Worm (Caenorhabditis elegans): ENCODE results near the gene C28H8.7.

Gene C28H8.7

ce11 chrIII:5886893-5887292, at the start of gene C28H8.7:
Gene C28H8.7 (minus strand): TSS chrIII:5886993.
- TF ChIP-seq mep-1 (tag; optimal IDR thresholded peaks at IDR 0.05) (no peak), nhr-12 (tag; optimal IDR thresholded peaks at IDR 0.05) (no peak), C16A3.4 (tag; optimal IDR thresholded peaks at IDR 0.05) (no peak), tbx-2 (tag; optimal IDR thresholded peaks at IDR 0.05) (no peak), unc-30 (tag; optimal IDR thresholded peaks at IDR 0.05) (no peak), egl-13 (tag; optimal IDR thresholded peaks at IDR 0.05) (no peak), hlh-4 (tag; optimal IDR thresholded peaks at IDR 0.05) (no peak), fos-1 (tag; optimal IDR thresholded peaks at IDR 0.05) (no peak), Y116A8C.19 (tag; optimal IDR thresholded peaks at IDR 0.05; ENCODE audit: borderline replicate concordance) (no peak), snu-23 (GFP tag; optimal IDR thresholded peaks at IDR 0.05) (no peak), sptf-1 (tag; optimal IDR thresholded peaks at IDR 0.05) (no peak)

- TF ChIP-seq mef-2 (tag; optimal IDR thresholded peaks at IDR 0.05) (no peak), nhr-28 (tag; optimal IDR thresholded peaks at IDR 0.05) (no peak), lin-14 (GFP tag; optimal IDR thresholded peaks at IDR 0.05) (peak; percentile 59), unc-62 (GFP tag; optimal IDR thresholded peaks at IDR 0.05) (no peak), nhr-85 (tag) (no peak), aly-2 (tag; optimal IDR thresholded peaks at IDR 0.05) (no peak), nhr-19 (GFP tag; conservative IDR thresholded peaks at IDR 0.05) (no peak), zag-1 (tag; optimal IDR thresholded peaks at IDR 0.05) (no peak), blmp-1 (tag; optimal IDR thresholded peaks at IDR 0.05) (peak; percentile 84), tbx-2 (tag; optimal IDR thresholded peaks at IDR 0.05) (no peak), rnt-1 (tag; optimal IDR thresholded peaks at IDR 0.05) (peak; percentile 7)
Observed at ce11 chrIII:5934138-5934658, 47.4 kb upstream of the C28H8.7 start.

ce11 chrIII:5932853-5933252, 46.1 kb upstream of the C28H8.7 start, which contains the start of gene zmp-1:
Gene zmp-1 (minus strand): TSS chrIII:5932953.
- TF ChIP-seq snpc-4 (tag; optimal IDR thresholded peaks at IDR 0.05) (no peak), elt-2 (tag; optimal IDR thresholded peaks at IDR 0.05) (no peak), lin-39 (tag; optimal IDR thresholded peaks at IDR 0.05) (no peak), dsc-1 (tag; optimal IDR thresholded peaks at IDR 0.05) (no peak), unc-130 (tag; optimal IDR thresholded peaks at IDR 0.05) (no peak), nhr-90 (tag; optimal IDR thresholded peaks at IDR 0.05; ENCODE audit: poor library complexity) (no peak), egl-27 (tag; optimal IDR thresholded peaks at IDR 0.05) (no peak), blmp-1 (tag; optimal IDR thresholded peaks at IDR 0.05) (no peak), nhr-19 (GFP tag; conservative IDR thresholded peaks at IDR 0.05) (no peak), xbp-1 (tag; optimal IDR thresholded peaks at IDR 0.05) (no peak), mef-2 (tag; optimal IDR thresholded peaks at IDR 0.05) (no peak), ceh-90 (tag; optimal IDR thresholded peaks at IDR 0.05) (no peak), hlh-17 (GFP tag; optimal IDR thresholded peaks at IDR 0.05; ENCODE audit: borderline replicate concordance) (no peak), nhr-12 (tag; optimal IDR thresholded peaks at IDR 0.05) (no peak), efl-1 (optimal IDR thresholded peaks at IDR 0.05) (no peak), efl-1 (GFP tag; optimal IDR thresholded peaks at IDR 0.05 in 1 of 2) (no peak)

ce11 chrIII:5931433-5931994, 44.7 kb upstream of the C28H8.7 start, which contains the start of gene EGAP1.5:
Gene EGAP1.5 (plus strand): TSS chrIII:5931721.
- TF ChIP-seq efl-1 (optimal IDR thresholded peaks at IDR 0.05) (peak in 1 of 2 experiments; percentile 3), efl-1 (GFP tag; optimal IDR thresholded peaks at IDR 0.05 in 1 of 2) (no peak), nhr-20 (tag; optimal IDR thresholded peaks at IDR 0.05) (peak; percentile 24), mdl-1 (tag; optimal IDR thresholded peaks at IDR 0.05) (no peak), rnt-1 (tag; optimal IDR thresholded peaks at IDR 0.05) (peak; percentile 55), lir-3 (tag; optimal IDR thresholded peaks at IDR 0.05; ENCODE audit: poor library complexity) (no peak), hlh-4 (tag; optimal IDR thresholded peaks at IDR 0.05) (no peak), dsc-1 (tag; optimal IDR thresholded peaks at IDR 0.05) (peak; percentile 37), nhr-19 (GFP tag; conservative IDR thresholded peaks at IDR 0.05) (peak; percentile 17; the same call in 1 of the 2 replicates), lsy-2 (tag; optimal IDR thresholded peaks at IDR 0.05) (peak in 1 of 2 experiments; percentile 5), lin-14 (GFP tag; optimal IDR thresholded peaks at IDR 0.05) (peak; percentile 28), nhr-71 (tag; optimal IDR thresholded peaks at IDR 0.05) (peak; percentile 51), snu-23 (GFP tag; optimal IDR thresholded peaks at IDR 0.05) (peak; percentile 17)
